Fruit fly (Drosophila melanogaster) whole organism, embryonic: ENCODE data around the gene CG9270.

ENCODE experiments used
- Aef1 ChIP-seq: fragments of 200-800 bp; sonication (Bioruptor generic); IDR thresholded peaks from 3 replicates; pipeline ENCODE4 v1.3.6; 2022; ENCODE audit warnings: missing biosample characterization, missing genetic modification characterization
- CG11456 ChIP-seq: fragments of 200-800 bp; sonication (Bioruptor generic); IDR thresholded peaks from 3 replicates; pipeline ENCODE4 v1.3.6; 2022; ENCODE audit warnings: missing biosample characterization, missing genetic modification characterization
- CG11723 ChIP-seq: fragments of 200-800 bp; sonication (Bioruptor generic); optimal IDR thresholded peaks from 2 replicates; lab custom pipeline; 2017; ENCODE audit warnings: missing biosample characterization, mild to moderate bottlenecking, missing genetic modification characterization
- CG12104 ChIP-seq: fragments of 200-800 bp; sonication (Bioruptor generic); optimal IDR thresholded peaks from 3 replicates; lab custom pipeline; 2016; ENCODE audit warnings: missing biosample characterization, missing genetic modification characterization
- CG1233 ChIP-seq: fragments of 200-800 bp; sonication (Bioruptor generic); optimal IDR thresholded peaks from 4 replicates; lab custom pipeline; 2018; ENCODE audit warnings: missing biosample characterization, mild to moderate bottlenecking, missing genetic modification characterization
- CG12744 ChIP-seq: fragments of 200-800 bp; sonication (Bioruptor generic); optimal IDR thresholded peaks from 2 replicates; lab custom pipeline; 2016; ENCODE audit warnings: missing biosample characterization, missing genetic modification characterization
- CG13894 ChIP-seq: fragments of 200-800 bp; sonication (Bioruptor generic); optimal IDR thresholded peaks from 3 replicates; lab custom pipeline; 2018; ENCODE audit warnings: missing biosample characterization, mild to moderate bottlenecking, missing genetic modification characterization, moderate library complexity
- CG14441 ChIP-seq: fragments of 200-800 bp; sonication (Bioruptor generic); IDR thresholded peaks from 2 replicates; pipeline ENCODE4 v1.3.6; 2022; ENCODE audit warnings: missing biosample characterization, missing genetic modification characterization
- CG15073 ChIP-seq: fragments of 200-800 bp; sonication (Bioruptor generic); optimal IDR thresholded peaks from 2 replicates; lab custom pipeline; 2016; ENCODE audit warnings: missing biosample characterization, missing genetic modification characterization
- CG1602 ChIP-seq: fragments of 200-800 bp; sonication (Bioruptor generic); optimal IDR thresholded peaks from 3 replicates; lab custom pipeline; 2016; ENCODE audit warnings: missing biosample characterization, missing genetic modification characterization
- CG16815 ChIP-seq: fragments of 200-800 bp; sonication (Bioruptor generic); optimal IDR thresholded peaks from 3 replicates; lab custom pipeline; 2017; ENCODE audit warnings: missing biosample characterization, mild to moderate bottlenecking, missing genetic modification characterization
- CG31365 ChIP-seq: fragments of 200-800 bp; sonication (Bioruptor generic); optimal IDR thresholded peaks from 2 replicates; lab custom pipeline; 2018; ENCODE audit warnings: missing biosample characterization, mild to moderate bottlenecking, missing genetic modification characterization
- CG7839 ChIP-seq: fragments of 200-800 bp; sonication (Bioruptor generic); optimal IDR thresholded peaks from 3 replicates; lab custom pipeline; 2018; ENCODE audit warnings: missing biosample characterization, mild to moderate bottlenecking, missing genetic modification characterization, moderate library complexity
- CG7928 ChIP-seq: fragments of 200-800 bp; sonication (Bioruptor generic); optimal IDR thresholded peaks from 2 replicates; lab custom pipeline; 2017; ENCODE audit warnings: missing biosample characterization, mild to moderate bottlenecking, missing genetic modification characterization
- CG8359 ChIP-seq: fragments of 200-800 bp; sonication (Bioruptor generic); optimal IDR thresholded peaks from 2 replicates; lab custom pipeline; 2017; ENCODE audit warnings: missing biosample characterization, mild to moderate bottlenecking, missing genetic modification characterization, borderline replicate concordance
- CG9215 ChIP-seq: fragments of 200-800 bp; sonication (Bioruptor generic); IDR thresholded peaks from 2 replicates; pipeline ENCODE4 v1.3.6; 2022; ENCODE audit warnings: missing biosample characterization, missing genetic modification characterization
- CG9609 ChIP-seq: fragments of 200-800 bp; sonication (Bioruptor generic); optimal IDR thresholded peaks from 3 replicates; lab custom pipeline; 2016; ENCODE audit warnings: missing biosample characterization, missing genetic modification characterization
- Dip3 ChIP-seq: fragments of 200-800 bp; sonication (Bioruptor generic); optimal IDR thresholded peaks from 3 replicates; lab custom pipeline; 2016; ENCODE audit warnings: missing biosample characterization, missing genetic modification characterization
- Drgx ChIP-seq: fragments of 200-800 bp; sonication (Bioruptor generic); IDR thresholded peaks from 2 replicates; pipeline ENCODE4 v1.3.6; 2022; ENCODE audit warnings: missing biosample characterization, missing genetic modification characterization
- Fer2 ChIP-seq: fragments of 200-800 bp; sonication (Bioruptor generic); optimal IDR thresholded peaks from 2 replicates; lab custom pipeline; 2018; ENCODE audit warnings: missing biosample characterization, mild to moderate bottlenecking, missing genetic modification characterization, moderate library complexity
- H15 ChIP-seq: fragments of 200-800 bp; sonication (Bioruptor generic); IDR thresholded peaks from 3 replicates; pipeline ENCODE4 v1.3.6; 2022; ENCODE audit warnings: missing biosample characterization, missing genetic modification characterization
- Hr39 ChIP-seq: fragments of >200 bp; optimal IDR thresholded peaks from 2 replicates; lab custom pipeline; 2017
- Hr51 ChIP-seq, 2 experiments: fragments of 200-800 bp; sonication (Bioruptor generic); optimal IDR thresholded peaks; 2 replicates in 1 of 2; 3 replicates in 1 of 2; lab custom pipeline; 2016 to 2018; ENCODE audit warnings: missing biosample characterization in 2 of 2, missing genetic modification characterization in 2 of 2, mild to moderate bottlenecking in 1 of 2, moderate library complexity in 1 of 2
- Myb ChIP-seq: fragments of 200-800 bp; sonication (Bioruptor generic); optimal IDR thresholded peaks from 2 replicates; lab custom pipeline; 2016; ENCODE audit warnings: missing biosample characterization, missing genetic modification characterization
- NfI ChIP-seq: fragments of 200-800 bp; sonication (Bioruptor generic); optimal IDR thresholded peaks from 3 replicates; lab custom pipeline; 2018; ENCODE audit warnings: missing biosample characterization, mild to moderate bottlenecking, missing genetic modification characterization, moderate library complexity
- Ptx1 ChIP-seq: fragments of 200-800 bp; sonication (Bioruptor generic); IDR thresholded peaks from 2 replicates; pipeline ENCODE4 v1.3.6; 2022; ENCODE audit warnings: missing biosample characterization, missing genetic modification characterization
- Rfx ChIP-seq: fragments of 200-800 bp; sonication (Bioruptor generic); IDR thresholded peaks from 2 replicates; pipeline ENCODE4 v1.3.6; 2022; ENCODE audit warnings: missing biosample characterization, missing genetic modification characterization
- Spps ChIP-seq: fragments of 200-800 bp; sonication (Bioruptor generic); optimal IDR thresholded peaks from 2 replicates; lab custom pipeline; 2018; ENCODE audit warnings: missing biosample characterization, mild to moderate bottlenecking, missing genetic modification characterization
- Vsx1 ChIP-seq: fragments of 200-800 bp; sonication (Bioruptor generic); optimal IDR thresholded peaks from 2 replicates; lab custom pipeline; 2017; ENCODE audit warnings: missing biosample characterization, mild to moderate bottlenecking, missing genetic modification characterization, missing genetic modification reagents
- ap ChIP-seq: fragments of 200-800 bp; sonication (Bioruptor generic); IDR thresholded peaks from 2 replicates; pipeline ENCODE4 v1.3.6; 2022; ENCODE audit warnings: missing biosample characterization, missing genetic modification characterization
- bab2 ChIP-seq: fragments of 200-800 bp; sonication (Bioruptor generic); optimal IDR thresholded peaks from 2 replicates; lab custom pipeline; 2016; ENCODE audit warnings: missing biosample characterization, missing genetic modification characterization
- bbx ChIP-seq: fragments of 200-800 bp; sonication (Bioruptor generic); IDR thresholded peaks from 2 replicates; pipeline ENCODE4 v1.3.6; 2022; ENCODE audit warnings: missing biosample characterization, missing genetic modification characterization; ENCODE audit not compliant: partially characterized antibody
- cas ChIP-seq: fragments of 200-800 bp; sonication (Bioruptor generic); IDR thresholded peaks from 2 replicates; pipeline ENCODE4 v1.3.6; 2022; ENCODE audit warnings: missing biosample characterization, missing genetic modification characterization
- da ChIP-seq: fragments of 200-800 bp; sonication (Bioruptor generic); optimal IDR thresholded peaks from 2 replicates; lab custom pipeline; 2016; ENCODE audit warnings: missing biosample characterization, missing genetic modification characterization
- dati ChIP-seq: fragments of 200-800 bp; sonication (Bioruptor generic); IDR thresholded peaks from 2 replicates; pipeline ENCODE4 v1.3.6; 2022; ENCODE audit warnings: missing biosample characterization, missing genetic modification characterization
- dmrt11E ChIP-seq: fragments of 200-800 bp; sonication (Bioruptor generic); optimal IDR thresholded peaks from 3 replicates; lab custom pipeline; 2018; ENCODE audit warnings: missing biosample characterization, mild to moderate bottlenecking, missing genetic modification characterization, moderate library complexity
- fd102C ChIP-seq: fragments of 200-800 bp; sonication (Bioruptor generic); optimal IDR thresholded peaks from 2 replicates; lab custom pipeline; 2018; ENCODE audit warnings: missing biosample characterization, mild to moderate bottlenecking, missing genetic modification characterization, moderate library complexity
- gcm ChIP-seq: fragments of 200-800 bp; sonication (Bioruptor generic); optimal IDR thresholded peaks from 2 replicates; lab custom pipeline; 2019; ENCODE audit warnings: missing biosample characterization, mild to moderate bottlenecking, missing genetic modification characterization, moderate library complexity
- gt ChIP-seq: fragments of 200-800 bp; sonication (Bioruptor generic); IDR thresholded peaks from 2 replicates; pipeline ENCODE4 v1.3.6; 2022; ENCODE audit warnings: missing biosample characterization, missing genetic modification characterization
- ken ChIP-seq: fragments of 200-800 bp; sonication (Bioruptor generic); IDR thresholded peaks from 3 replicates; pipeline ENCODE4 v1.3.6; 2022; ENCODE audit warnings: missing biosample characterization, missing genetic modification characterization
- klu ChIP-seq: fragments of 200-800 bp; sonication (Bioruptor generic); IDR thresholded peaks from 2 replicates; pipeline ENCODE4 v1.3.6; 2022; ENCODE audit warnings: missing biosample characterization, missing genetic modification characterization
- odd ChIP-seq: fragments of 200-800 bp; sonication (Bioruptor generic); optimal IDR thresholded peaks from 2 replicates; lab custom pipeline; 2017; ENCODE audit warnings: missing biosample characterization, mild to moderate bottlenecking, missing genetic modification characterization
- onecut ChIP-seq: fragments of 200-800 bp; sonication (Bioruptor generic); IDR thresholded peaks from 2 replicates; pipeline ENCODE4 v1.3.6; 2022; ENCODE audit warnings: missing biosample characterization, missing genetic modification characterization
- peb ChIP-seq: fragments of 200-800 bp; sonication (Bioruptor generic); IDR thresholded peaks from 2 replicates; pipeline ENCODE4 v1.3.6; 2022; ENCODE audit warnings: missing biosample characterization, missing genetic modification characterization
- seq ChIP-seq: fragments of 200-800 bp; sonication (Bioruptor generic); IDR thresholded peaks from 2 replicates; pipeline ENCODE4 v1.3.6; 2022; ENCODE audit warnings: missing biosample characterization, missing genetic modification characterization
- ssp ChIP-seq: fragments of 200-800 bp; sonication (Bioruptor generic); IDR thresholded peaks from 2 replicates; pipeline ENCODE4 v1.3.6; 2022; ENCODE audit warnings: missing biosample characterization, missing genetic modification characterization
- tap ChIP-seq: fragments of 200-800 bp; optimal IDR thresholded peaks from 3 replicates; lab custom pipeline; 2019; ENCODE audit warnings: missing biosample characterization, mild to moderate bottlenecking, missing genetic modification characterization, moderate library complexity
- trem ChIP-seq: fragments of 200-800 bp; optimal IDR thresholded peaks from 3 replicates; lab custom pipeline; 2019; ENCODE audit warnings: missing biosample characterization, mild to moderate bottlenecking, missing genetic modification characterization, moderate library complexity
- unpg ChIP-seq: fragments of 200-800 bp; sonication (Bioruptor generic); optimal IDR thresholded peaks from 3 replicates; lab custom pipeline; 2018; ENCODE audit warnings: missing biosample characterization, mild to moderate bottlenecking, missing genetic modification characterization, moderate library complexity

CG9270 gene

DNA sequence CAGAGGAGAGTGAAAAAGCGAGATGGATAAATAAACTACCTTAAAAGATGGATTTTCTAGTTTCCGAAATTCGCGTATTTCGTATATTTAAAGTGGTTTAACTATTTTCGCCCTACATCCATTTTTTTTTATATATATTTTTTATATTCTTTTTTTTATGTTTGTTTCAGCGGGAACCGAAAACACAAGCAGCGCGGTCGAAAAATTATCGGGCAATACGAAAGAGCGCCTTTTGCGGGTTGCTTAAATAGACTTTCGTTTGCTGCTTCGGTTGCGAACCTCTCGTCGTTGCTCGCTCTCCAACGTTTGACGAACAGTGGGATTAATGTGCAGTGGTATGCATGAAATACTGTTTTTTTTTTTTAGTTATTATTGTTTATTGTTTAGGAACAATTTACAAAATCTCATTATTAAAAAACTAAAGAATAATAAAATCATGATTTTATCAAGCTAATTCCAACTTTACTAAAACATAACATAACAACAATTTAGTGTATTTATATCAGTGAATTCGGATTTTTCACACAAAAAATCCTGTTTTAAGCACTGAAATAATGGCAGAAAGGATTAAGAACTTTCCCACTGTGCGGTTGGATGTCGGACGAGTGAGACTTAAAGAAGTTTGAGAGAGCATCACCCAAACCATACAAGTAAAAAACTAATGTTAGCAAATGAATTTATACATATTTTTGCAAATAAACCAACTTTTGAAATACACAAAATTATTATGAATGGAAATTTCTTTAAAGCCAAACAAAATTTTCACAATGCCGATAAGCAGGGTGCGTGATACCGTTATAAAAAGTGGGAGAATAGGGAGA is 16.5 kb downstream of the CG9270 start (continued):
- TF ChIP-seq Drgx (GFP tag; lab: Robert Waterston, UW) (peak; percentile 81), gcm (GFP tag; lab: Kevin White, UChicago) (peak; percentile 44), seq (GFP tag; lab: Robert Waterston, UW) (no peak), bbx (GFP tag; lab: Robert Waterston, UW) (no peak), da (no peak), CG13894 (peak; percentile 92), CG15073 (GFP tag; lab: Kevin White, UChicago) (peak; percentile 7), trem (peak; percentile 86), Myb (GFP tag; lab: Kevin White, UChicago) (no peak), CG1602 (peak; percentile 52), CG8359 (peak; percentile 73), gt (peak; percentile 46; the same call in 1 of the 2 replicates), Rfx (GFP tag; lab: Robert Waterston, UW) (peak; percentile 45; the same call in 1 of the 2 replicates), klu (peak; percentile 39; the same call in 1 of the 2 replicates), CG9609 (GFP tag; lab: Kevin White, UChicago) (peak; percentile 26), Dip3 (no peak), Spps (tag; lab: Kevin White, UChicago) (peak; percentile 83), fd102C (no peak), dati (GFP tag; lab: Robert Waterston, UW) (peak; percentile 76; the same call in 1 of the 2 replicates), Aef1 (GFP tag; lab: Robert Waterston, UW) (peak; percentile 83), Vsx1 (GFP tag; lab: Kevin White, UChicago) (peak; percentile 54), peb (GFP tag; lab: Robert Waterston, UW) (peak; percentile 57; the same call in 1 of the 2 replicates), CG31365 (tag; lab: Kevin White, UChicago) (peak; percentile 38), NfI (peak; percentile 58), ssp (0 out of 2 replicates have a peak, but pooled peaks have one; percentile 23), Ptx1 (GFP tag; lab: Robert Waterston, UW) (peak; percentile 62; the same call in 1 of the 2 replicates), CG7928 (peak; percentile 56), CG7839 (peak; percentile 86), ken (GFP tag; lab: Robert Waterston, UW) (0 out of 3 replicates have a peak, but pooled peaks have one; percentile 31), onecut (GFP tag; lab: Robert Waterston, UW) (peak; percentile 79; the same call in 1 of the 2 replicates), odd (GFP tag; lab: Kevin White, UChicago) (peak; percentile 58), dmrt11E (tag; lab: Kevin White, UChicago) (peak; percentile 87), CG12104 (GFP tag; lab: Kevin White, UChicago) (peak; percentile 51), bab2 (GFP tag; lab: Kevin White, UChicago) (no peak), CG12744 (GFP tag; lab: Kevin White, UChicago) (peak; percentile 4), CG9215 (GFP tag; lab: Robert Waterston, UW) (peak; percentile 89), CG11723 (GFP tag; lab: Kevin White, UChicago) (peak; percentile 17), Hr39 (lab: Kevin White, UChicago) (no peak), Hr51 (GFP tag; optimal IDR thresholded peaks at IDR 0.05; lab: Kevin White, UChicago) (peak in 1 of 2 experiments; percentile 86), H15 (GFP tag; lab: Robert Waterston, UW) (peak; percentile 67; the same call in 2 of the 3 replicates), CG11456 (GFP tag; lab: Robert Waterston, UW) (peak; percentile 68; the same call in 2 of the 3 replicates), cas (GFP tag; lab: Robert Waterston, UW) (peak; percentile 61), unpg (GFP tag; lab: Kevin White, UChicago) (peak; percentile 75), ap (GFP tag; lab: Robert Waterston, UW) (no peak), CG1233 (peak; percentile 95), Fer2 (peak; percentile 91), tap (tag; lab: Kevin White, UChicago) (peak; percentile 90), CG16815 (peak; percentile 77), CG14441 (GFP tag; lab: Robert Waterston, UW) (peak; percentile 89)
